Fruit fly (Drosophila melanogaster) whole organism, embryonic: ENCODE measurements around the gene GABPI.

Experiments used
- CG10147 ChIP-seq: fragments of 200-800 bp; sonication (Bioruptor generic); optimal IDR thresholded peaks from 2 replicates; lab custom pipeline; 2019; ENCODE audit warnings: missing biosample characterization, mild to moderate bottlenecking, missing genetic modification characterization, moderate library complexity
- CG1024 ChIP-seq: fragments of 200-800 bp; sonication (Bioruptor generic); IDR thresholded peaks from 2 replicates; pipeline ENCODE4 v1.3.6; 2022; ENCODE audit warnings: missing biosample characterization, missing genetic modification characterization
- CG11398 ChIP-seq: fragments of 200-800 bp; sonication (Bioruptor generic); optimal IDR thresholded peaks from 2 replicates; lab custom pipeline; 2016; ENCODE audit warnings: missing biosample characterization, missing genetic modification characterization
- CG13424 ChIP-seq: fragments of 200-800 bp; sonication (Bioruptor generic); optimal IDR thresholded peaks from 2 replicates; lab custom pipeline; 2019; ENCODE audit warnings: missing biosample characterization, mild to moderate bottlenecking, missing genetic modification characterization, moderate library complexity
- CG13894 ChIP-seq: fragments of 200-800 bp; sonication (Bioruptor generic); optimal IDR thresholded peaks from 3 replicates; lab custom pipeline; 2018; ENCODE audit warnings: missing biosample characterization, mild to moderate bottlenecking, missing genetic modification characterization, moderate library complexity
- CG15073 ChIP-seq: fragments of 200-800 bp; sonication (Bioruptor generic); optimal IDR thresholded peaks from 2 replicates; lab custom pipeline; 2016; ENCODE audit warnings: missing biosample characterization, missing genetic modification characterization
- CG15269 ChIP-seq: fragments of 200-800 bp; sonication (Bioruptor generic); optimal IDR thresholded peaks from 2 replicates; lab custom pipeline; 2018; ENCODE audit warnings: missing biosample characterization, mild to moderate bottlenecking, missing genetic modification characterization, moderate library complexity
- CG15696 ChIP-seq: fragments of 200-800 bp; sonication (Bioruptor generic); optimal IDR thresholded peaks from 2 replicates; lab custom pipeline; 2019; ENCODE audit warnings: missing biosample characterization, mild to moderate bottlenecking, missing genetic modification characterization, moderate library complexity
- CG17328 ChIP-seq: fragments of 200-800 bp; sonication (Bioruptor generic); IDR thresholded peaks from 2 replicates; pipeline ENCODE4 v1.3.6; 2022; ENCODE audit warnings: missing biosample characterization, missing genetic modification characterization
- CG17361 ChIP-seq: fragments of 200-800 bp; sonication (Bioruptor generic); IDR thresholded peaks from 3 replicates; pipeline ENCODE4 v1.3.6; 2022; ENCODE audit warnings: missing biosample characterization, missing genetic modification characterization
- CG17912 ChIP-seq: fragments of 200-800 bp; sonication (Bioruptor generic); optimal IDR thresholded peaks from 2 replicates; lab custom pipeline; 2018; ENCODE audit warnings: missing biosample characterization, mild to moderate bottlenecking, missing genetic modification characterization
- CG2120 ChIP-seq: fragments of 200-800 bp; sonication (Bioruptor generic); optimal IDR thresholded peaks from 3 replicates; lab custom pipeline; 2016; ENCODE audit warnings: missing biosample characterization, missing genetic modification characterization
- CG34224 ChIP-seq: fragments of 200-800 bp; sonication (Bioruptor generic); IDR thresholded peaks from 3 replicates; pipeline ENCODE4 v1.3.6; 2022; ENCODE audit warnings: missing biosample characterization, missing genetic modification characterization; ENCODE audit not compliant: partially characterized antibody
- CG3847 ChIP-seq: fragments of 200-800 bp; sonication (Bioruptor generic); IDR thresholded peaks from 2 replicates; pipeline ENCODE4 v1.3.6; 2022; ENCODE audit warnings: missing biosample characterization, missing genetic modification characterization
- CG6683 ChIP-seq: fragments of 200-800 bp; sonication (Bioruptor generic); optimal IDR thresholded peaks from 2 replicates; lab custom pipeline; 2017; ENCODE audit warnings: missing biosample characterization, mild to moderate bottlenecking, missing genetic modification characterization, missing genetic modification reagents
- CG7745 ChIP-seq: fragments of 200-800 bp; sonication (Bioruptor generic); optimal IDR thresholded peaks from 2 replicates; lab custom pipeline; 2018; ENCODE audit warnings: missing biosample characterization, mild to moderate bottlenecking, missing genetic modification characterization, moderate library complexity
- CG8944 ChIP-seq: fragments of 200-800 bp; sonication (Bioruptor generic); optimal IDR thresholded peaks from 3 replicates; lab custom pipeline; 2016; ENCODE audit warnings: missing biosample characterization, missing genetic modification characterization
- CTCF ChIP-seq: fragments of 200-800 bp; sonication (Bioruptor generic); optimal IDR thresholded peaks from 2 replicates; lab custom pipeline; 2017; ENCODE audit warnings: missing biosample characterization, mild to moderate bottlenecking, missing genetic modification characterization, moderate library complexity
- CkIIα-i1 ChIP-seq: fragments of 200-800 bp; sonication (Bioruptor generic); IDR thresholded peaks from 2 replicates; pipeline ENCODE4 v1.3.6; 2022; ENCODE audit warnings: missing biosample characterization, missing genetic modification characterization
- Dad ChIP-seq: fragments of 200-800 bp; sonication (Bioruptor generic); optimal IDR thresholded peaks from 3 replicates; lab custom pipeline; 2016; ENCODE audit warnings: missing biosample characterization, missing genetic modification characterization
- Fer3 ChIP-seq: fragments of 200-800 bp; sonication (Bioruptor generic); optimal IDR thresholded peaks from 2 replicates; lab custom pipeline; 2018; ENCODE audit warnings: missing biosample characterization, mild to moderate bottlenecking, missing genetic modification characterization, moderate library complexity
- H15 ChIP-seq: fragments of 200-800 bp; sonication (Bioruptor generic); IDR thresholded peaks from 3 replicates; pipeline ENCODE4 v1.3.6; 2022; ENCODE audit warnings: missing biosample characterization, missing genetic modification characterization
- HLH4C ChIP-seq: fragments of 200-800 bp; sonication (Bioruptor generic); IDR thresholded peaks from 3 replicates; pipeline ENCODE4 v1.3.6; 2022; ENCODE audit warnings: missing biosample characterization, missing genetic modification characterization; ENCODE audit not compliant: partially characterized antibody
- Hand ChIP-seq: fragments of 200-800 bp; sonication (Bioruptor generic); optimal IDR thresholded peaks from 2 replicates; lab custom pipeline; 2017; ENCODE audit warnings: mild to moderate bottlenecking, missing biosample characterization, missing genetic modification reagents, missing genetic modification characterization
- Hmx ChIP-seq: fragments of 200-800 bp; sonication (Bioruptor generic); optimal IDR thresholded peaks from 2 replicates; lab custom pipeline; 2016; ENCODE audit warnings: missing biosample characterization, missing genetic modification characterization
- NC2α ChIP-seq: fragments of 200-800 bp; sonication (Bioruptor generic); optimal IDR thresholded peaks from 2 replicates; lab custom pipeline; 2016; ENCODE audit warnings: missing biosample characterization, missing genetic modification characterization
- NFAT ChIP-seq: fragments of 200-800 bp; sonication (Bioruptor generic); IDR thresholded peaks from 2 replicates; pipeline ENCODE4 v1.3.6; 2022; ENCODE audit warnings: missing biosample characterization, missing genetic modification characterization
- NK7.1 ChIP-seq: fragments of 200-800 bp; sonication (Bioruptor generic); optimal IDR thresholded peaks from 3 replicates; lab custom pipeline; 2016; ENCODE audit warnings: missing biosample characterization, missing genetic modification characterization
- Nf-YC ChIP-seq: fragments of 200-800 bp; optimal IDR thresholded peaks from 3 replicates; lab custom pipeline; 2019; ENCODE audit warnings: missing biosample characterization, mild to moderate bottlenecking, missing genetic modification characterization, moderate library complexity
- Rfx ChIP-seq: fragments of 200-800 bp; sonication (Bioruptor generic); IDR thresholded peaks from 2 replicates; pipeline ENCODE4 v1.3.6; 2022; ENCODE audit warnings: missing biosample characterization, missing genetic modification characterization
- Sry-δ ChIP-seq: fragments of 200-800 bp; sonication (Bioruptor generic); optimal IDR thresholded peaks from 2 replicates; lab custom pipeline; 2016; ENCODE audit warnings: missing biosample characterization, missing genetic modification characterization
- Ssrp ChIP-seq: fragments of 200-800 bp; sonication (Bioruptor generic); optimal IDR thresholded peaks from 2 replicates; lab custom pipeline; 2018; ENCODE audit warnings: missing biosample characterization, mild to moderate bottlenecking, missing genetic modification characterization, moderate library complexity
- Usf ChIP-seq: fragments of 200-800 bp; sonication (Bioruptor generic); optimal IDR thresholded peaks from 2 replicates; lab custom pipeline; 2017; ENCODE audit warnings: missing genotype, missing biosample characterization, missing genetic modification characterization
- ap ChIP-seq: fragments of 200-800 bp; sonication (Bioruptor generic); IDR thresholded peaks from 2 replicates; pipeline ENCODE4 v1.3.6; 2022; ENCODE audit warnings: missing biosample characterization, missing genetic modification characterization
- ara ChIP-seq: fragments of 200-800 bp; sonication (Bioruptor generic); IDR thresholded peaks from 2 replicates; pipeline ENCODE4 v1.3.6; 2022; ENCODE audit warnings: missing biosample characterization, missing genetic modification characterization
- cas ChIP-seq: fragments of 200-800 bp; sonication (Bioruptor generic); IDR thresholded peaks from 2 replicates; pipeline ENCODE4 v1.3.6; 2022; ENCODE audit warnings: missing biosample characterization, missing genetic modification characterization
- dm ChIP-seq: fragments of 200-800 bp; sonication (Bioruptor generic); optimal IDR thresholded peaks from 3 replicates; lab custom pipeline; 2016; ENCODE audit warnings: missing biosample characterization, missing genetic modification characterization
- dpn ChIP-seq, 2 experiments: fragments of 200-800 bp; sonication (Bioruptor generic); optimal IDR thresholded peaks; 3 replicates each; lab custom pipeline; 2016; ENCODE audit warnings: missing biosample characterization in 2 of 2, missing genetic modification characterization in 2 of 2
- hkb ChIP-seq, 2 experiments: fragments of 200-800 bp in 1 of 2; fragments of >200 bp in 1 of 2; sonication (Bioruptor generic) in 1 of 2; IDR thresholded peaks in 1 of 2; optimal IDR thresholded peaks in 1 of 2; 2 replicates each; pipeline versions ENCODE4 v1.3.6 to Lab custom; 2017 to 2022; ENCODE audit warnings: missing biosample characterization in 1 of 2, missing genetic modification characterization in 1 of 2
- jumu ChIP-seq: fragments of 200-800 bp; sonication (Bioruptor generic); optimal IDR thresholded peaks from 3 replicates; lab custom pipeline; 2016; ENCODE audit warnings: missing biosample characterization, missing genetic modification characterization
- mld ChIP-seq: fragments of 200-800 bp; sonication (Bioruptor generic); IDR thresholded peaks from 3 replicates; pipeline ENCODE4 v1.3.6; 2022; ENCODE audit warnings: missing biosample characterization, missing genetic modification characterization; ENCODE audit not compliant: partially characterized antibody
- nom ChIP-seq: fragments of 200-800 bp; sonication (Bioruptor generic); optimal IDR thresholded peaks from 2 replicates; lab custom pipeline; 2017; ENCODE audit warnings: missing biosample characterization, missing genetic modification characterization, mild to moderate bottlenecking, moderate library complexity, missing genetic modification reagents
- onecut ChIP-seq: fragments of 200-800 bp; sonication (Bioruptor generic); IDR thresholded peaks from 2 replicates; pipeline ENCODE4 v1.3.6; 2022; ENCODE audit warnings: missing biosample characterization, missing genetic modification characterization
- rib ChIP-seq: fragments of 200-800 bp; sonication (Bioruptor generic); IDR thresholded peaks from 2 replicates; pipeline ENCODE4 v1.3.6; 2022; ENCODE audit warnings: missing biosample characterization, missing genetic modification characterization
- run ChIP-seq: fragments of 200-800 bp; sonication (Bioruptor generic); optimal IDR thresholded peaks from 3 replicates; lab custom pipeline; 2018; ENCODE audit warnings: missing biosample characterization, mild to moderate bottlenecking, missing genetic modification characterization
- scrt ChIP-seq: fragments of 200-800 bp; sonication (Bioruptor generic); optimal IDR thresholded peaks from 2 replicates; lab custom pipeline; 2018; ENCODE audit warnings: missing biosample characterization, mild to moderate bottlenecking, missing genetic modification characterization, moderate library complexity
- sim ChIP-seq: fragments of 200-800 bp; sonication (Bioruptor generic); IDR thresholded peaks from 2 replicates; pipeline ENCODE4 v1.3.6; 2022; ENCODE audit warnings: missing biosample characterization, missing genetic modification characterization
- sna ChIP-seq: fragments of 200-800 bp; sonication (Bioruptor generic); IDR thresholded peaks from 2 replicates; pipeline ENCODE4 v1.3.6; 2022; ENCODE audit warnings: missing biosample characterization, missing genetic modification characterization; ENCODE audit not compliant: partially characterized antibody
- sqz ChIP-seq: fragments of 200-800 bp; sonication (Bioruptor generic); optimal IDR thresholded peaks from 3 replicates; lab custom pipeline; 2018; ENCODE audit warnings: missing biosample characterization, mild to moderate bottlenecking, missing genetic modification characterization
- trem ChIP-seq: fragments of 200-800 bp; optimal IDR thresholded peaks from 3 replicates; lab custom pipeline; 2019; ENCODE audit warnings: missing biosample characterization, mild to moderate bottlenecking, missing genetic modification characterization, moderate library complexity
- unpg ChIP-seq: fragments of 200-800 bp; sonication (Bioruptor generic); optimal IDR thresholded peaks from 3 replicates; lab custom pipeline; 2018; ENCODE audit warnings: missing biosample characterization, mild to moderate bottlenecking, missing genetic modification characterization, moderate library complexity
- vfl ChIP-seq: fragments of 200-800 bp; sonication (Bioruptor generic); optimal IDR thresholded peaks from 2 replicates; lab custom pipeline; 2016; ENCODE audit warnings: missing biosample characterization, missing genetic modification characterization

GABPI gene

DNA sequence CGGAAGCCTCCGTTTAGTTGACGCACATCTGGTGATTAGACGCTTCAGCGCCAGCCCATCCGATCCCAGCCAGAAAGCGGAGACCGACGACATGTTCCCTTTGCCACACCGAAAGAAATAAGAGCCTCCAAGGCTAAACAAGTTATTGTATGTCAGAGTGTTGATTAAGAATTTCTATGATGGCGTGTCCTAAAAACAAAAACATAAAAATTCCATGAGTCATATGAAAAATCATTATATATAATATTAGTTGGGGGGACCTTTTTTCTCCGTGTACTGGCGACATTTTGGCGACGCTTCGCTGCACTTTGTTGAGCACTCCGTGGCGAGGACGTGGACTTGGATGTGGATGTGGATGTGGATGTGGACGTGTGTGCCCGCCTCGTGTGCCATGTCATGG lies 17.6 kb upstream of the GABPI start (continued):
- TF ChIP-seq HLH4C (GFP tag; lab: Robert Waterston, UW) = no peak
- no peak for TF ChIP-seq Dad
- TF ChIP-seq Hand (GFP tag; lab: Kevin White, UChicago) = no peak
- peak; percentile 12 for TF ChIP-seq CG15696 (tag; lab: Kevin White, UChicago)
- TF ChIP-seq CG15269 = no peak
- TF ChIP-seq Sry-δ (GFP tag; lab: Kevin White, UChicago) = no peak
- no peak for TF ChIP-seq trem (tag; lab: Kevin White, UChicago)
- peak; percentile 47 for TF ChIP-seq Rfx (GFP tag; lab: Robert Waterston, UW)
- TF ChIP-seq CG11398 (GFP tag; lab: Kevin White, UChicago) = no peak
- TF ChIP-seq hkb (optimal IDR thresholded peaks at IDR 0.05; lab: Kevin White, UChicago) = no peak
- no peak for TF ChIP-seq hkb (GFP tag; IDR thresholded peaks at IDR 0.05; lab: Robert Waterston, UW)
- TF ChIP-seq NC2α = no peak
- no peak for TF ChIP-seq mld (GFP tag; lab: Robert Waterston, UW)
- TF ChIP-seq CG8944 (GFP tag; lab: Kevin White, UChicago) = no peak
- no peak for TF ChIP-seq CG13894 (tag; lab: Kevin White, UChicago)
- TF ChIP-seq CG15073 (GFP tag; lab: Kevin White, UChicago) = no peak
- TF ChIP-seq ap (GFP tag; lab: Robert Waterston, UW) = 0 out of 2 replicates have a peak, but pooled peaks have one; percentile 33
- TF ChIP-seq dm (GFP tag; lab: Kevin White, UChicago) = no peak
- TF ChIP-seq sim = no peak
- no peak for TF ChIP-seq CG3847
- no peak for TF ChIP-seq Hmx (GFP tag; lab: Kevin White, UChicago)
- no peak for TF ChIP-seq unpg (GFP tag; lab: Kevin White, UChicago)
- no peak for TF ChIP-seq NFAT
- no peak for TF ChIP-seq CG10147 (GFP tag; lab: Kevin White, UChicago)
- no peak for TF ChIP-seq vfl (GFP tag; lab: Kevin White, UChicago)
- TF ChIP-seq sqz (GFP tag; lab: Kevin White, UChicago) = no peak
- TF ChIP-seq CG17328 (GFP tag; lab: Robert Waterston, UW) = peak; percentile 45; the same call in 1 of the 2 replicates
- no peak for TF ChIP-seq Nf-YC (tag; lab: Kevin White, UChicago)
- TF ChIP-seq run (tag; lab: Kevin White, UChicago) = no peak
- 0 out of 3 replicates have a peak, but pooled peaks have one; percentile 36 for TF ChIP-seq CG17361 (GFP tag; lab: Robert Waterston, UW)
- TF ChIP-seq CG7745 (tag; lab: Kevin White, UChicago) = no peak
- TF ChIP-seq jumu (GFP tag; lab: Kevin White, UChicago) = no peak
- peak; percentile 28 for TF ChIP-seq CG13424 (tag; lab: Kevin White, UChicago)
- TF ChIP-seq onecut (GFP tag; lab: Robert Waterston, UW) = no peak
- no peak for TF ChIP-seq sna (GFP tag; lab: Robert Waterston, UW)
- 0 out of 3 replicates have a peak, but pooled peaks have one; percentile 42 for TF ChIP-seq H15 (GFP tag; lab: Robert Waterston, UW)
- no peak for TF ChIP-seq NK7.1 (GFP tag; lab: Kevin White, UChicago)
- no peak for TF ChIP-seq CTCF (GFP tag; lab: Kevin White, UChicago)
- TF ChIP-seq scrt (GFP tag; lab: Kevin White, UChicago) = no peak
- no peak for TF ChIP-seq dpn (GFP tag; optimal IDR thresholded peaks at IDR 0.05; lab: Kevin White, UChicago)
- TF ChIP-seq rib (GFP tag; lab: Robert Waterston, UW) = no peak
- peak; percentile 35 for TF ChIP-seq Ssrp (tag; lab: Kevin White, UChicago)
- peak; percentile 7 for TF ChIP-seq Fer3 (tag; lab: Kevin White, UChicago)
- TF ChIP-seq cas (GFP tag; lab: Robert Waterston, UW) = no peak
- no peak for TF ChIP-seq CG1024 (GFP tag; lab: Robert Waterston, UW)
- no peak for TF ChIP-seq CkIIα-i1
- no peak for TF ChIP-seq CG17912 (GFP tag; lab: Kevin White, UChicago)
- no peak for TF ChIP-seq CG6683 (GFP tag; lab: Kevin White, UChicago)
- TF ChIP-seq CG2120 (GFP tag; lab: Kevin White, UChicago) = no peak
- no peak for TF ChIP-seq CG34224 (GFP tag; lab: Robert Waterston, UW)
- TF ChIP-seq ara (GFP tag; lab: Robert Waterston, UW) = peak; percentile 48
- no peak for TF ChIP-seq nom (GFP tag; lab: Kevin White, UChicago)
- no peak for TF ChIP-seq Usf (GFP tag; lab: Kevin White, UChicago)
